Worm (Caenorhabditis elegans) whole organism, late embryonic: ENCODE results near the gene par-5.

ENCODE experiments used
- ama-1 ChIP-seq: fragments of 150-350 bp; optimal IDR thresholded peaks from 2 replicates; lab custom pipeline; 2014
- ceh-18 ChIP-seq: sonication (generic microtip); optimal IDR thresholded peaks from 2 replicates; lab custom pipeline; 2016; ENCODE audit warnings: missing genetic modification characterization, missing compliant biosample characterization
- ceh-45 ChIP-seq: fragments of 200-800 bp; sonication (Bioruptor generic); IDR thresholded peaks from 2 replicates; pipeline ENCODE4 v1.3.6; 2022; ENCODE audit warnings: missing genetic modification reagents, missing genetic modification characterization, missing compliant biosample characterization
- dve-1 ChIP-seq: sonication (generic microtip); optimal IDR thresholded peaks from 2 replicates; lab custom pipeline; 2017; ENCODE audit warnings: antibody characterized with exemption, mild to moderate bottlenecking, missing genetic modification characterization, missing compliant biosample characterization
- ets-4 ChIP-seq: sonication (generic microtip); optimal IDR thresholded peaks from 2 replicates; lab custom pipeline; 2016; ENCODE audit warnings: missing genetic modification characterization, missing compliant biosample characterization
- hlh-15 ChIP-seq: sonication (generic microtip); optimal IDR thresholded peaks from 2 replicates; lab custom pipeline; 2016; ENCODE audit warnings: missing genetic modification characterization, missing compliant biosample characterization
- nfya-1 ChIP-seq: sonication (generic microtip); optimal IDR thresholded peaks from 2 replicates; lab custom pipeline; 2017; ENCODE audit warnings: missing genetic modification characterization, mild to moderate bottlenecking, missing compliant biosample characterization, antibody characterized with exemption, moderate library complexity
- odd-2 ChIP-seq: sonication (generic microtip); optimal IDR thresholded peaks from 2 replicates; lab custom pipeline; 2017; ENCODE audit warnings: antibody characterized with exemption, mild to moderate bottlenecking, missing genetic modification characterization, missing compliant biosample characterization
- pax-1 ChIP-seq: fragments of 150-350 bp; optimal IDR thresholded peaks from 2 replicates; lab custom pipeline; 2014; ENCODE audit warnings: missing biosample characterization, missing genetic modification characterization
- pha-4 ChIP-seq: fragments of 150-350 bp; optimal IDR thresholded peaks from 2 replicates; lab custom pipeline; 2018; ENCODE audit warnings: missing biosample characterization, missing genetic modification reagents, missing genetic modification characterization
- sox-4 ChIP-seq: sonication (generic microtip); optimal IDR thresholded peaks from 2 replicates; lab custom pipeline; 2017; ENCODE audit warnings: mild to moderate bottlenecking, missing genetic modification characterization, inconsistent platforms, missing compliant biosample characterization
- unc-42 ChIP-seq: sonication (generic microtip); optimal IDR thresholded peaks from 2 replicates; lab custom pipeline; 2016; ENCODE audit warnings: missing genotype, missing genetic modification characterization, missing compliant biosample characterization

- no peak for TF ChIP-seq pha-4 (tag; lab: Kevin White, UChicago)
- TF ChIP-seq nfya-1 (tag; lab: Kevin White, UChicago): no peak
- TF ChIP-seq ama-1: no peak
- no peak for TF ChIP-seq hlh-15 (tag; lab: Kevin White, UChicago)
- TF ChIP-seq odd-2 (tag; lab: Kevin White, UChicago): no peak
- TF ChIP-seq dve-1 (tag; lab: Kevin White, UChicago): no peak
- TF ChIP-seq ceh-45: no peak
- TF ChIP-seq ets-4: no peak
- no peak for TF ChIP-seq pax-1 (tag; lab: Kevin White, UChicago)
- no peak for TF ChIP-seq ceh-18 (tag; lab: Kevin White, UChicago)
- TF ChIP-seq sox-4: no peak
- TF ChIP-seq unc-42 (tag; lab: Kevin White, UChicago): no peak
These were observed 33.7 kb upstream of the par-5 start for ce11 chrIV:11855424-11855823.
